Fruit fly (Drosophila melanogaster): ENCODE results near the gene CG32450.

dm6 chr3L:22372347-22372974, 42.9 kb downstream of the CG32450 start:
- no peak for TF ChIP-seq foxo (GFP tag; optimal IDR thresholded peaks at IDR 0.05)
- no peak for TF ChIP-seq dsf (GFP tag; optimal IDR thresholded peaks at IDR 0.05; ENCODE audit: borderline replicate concordance)
- TF ChIP-seq Myc (optimal IDR thresholded peaks at IDR 0.05), result no peak
- no peak for TF ChIP-seq CG32264 (GFP tag; optimal IDR thresholded peaks at IDR 0.05)
- no peak for TF ChIP-seq tai (GFP tag; optimal IDR thresholded peaks at IDR 0.05)
- TF ChIP-seq woc (GFP tag; optimal IDR thresholded peaks at IDR 0.05), result no peak
- TF ChIP-seq rgr (GFP tag; optimal IDR thresholded peaks at IDR 0.05), result no peak
- TF ChIP-seq psq (GFP tag; optimal IDR thresholded peaks at IDR 0.05), result peak; percentile 37
- no peak for TF ChIP-seq jim (GFP tag; optimal IDR thresholded peaks at IDR 0.05)
- TF ChIP-seq Dfd (GFP tag; optimal IDR thresholded peaks at IDR 0.05), result no peak
- no peak for TF ChIP-seq sv (GFP tag; optimal IDR thresholded peaks at IDR 0.05)
- no peak for TF ChIP-seq pan (optimal IDR thresholded peaks at IDR 0.05)
